Fruit fly (Drosophila melanogaster): ENCODE data around the gene rhea.

DNA sequence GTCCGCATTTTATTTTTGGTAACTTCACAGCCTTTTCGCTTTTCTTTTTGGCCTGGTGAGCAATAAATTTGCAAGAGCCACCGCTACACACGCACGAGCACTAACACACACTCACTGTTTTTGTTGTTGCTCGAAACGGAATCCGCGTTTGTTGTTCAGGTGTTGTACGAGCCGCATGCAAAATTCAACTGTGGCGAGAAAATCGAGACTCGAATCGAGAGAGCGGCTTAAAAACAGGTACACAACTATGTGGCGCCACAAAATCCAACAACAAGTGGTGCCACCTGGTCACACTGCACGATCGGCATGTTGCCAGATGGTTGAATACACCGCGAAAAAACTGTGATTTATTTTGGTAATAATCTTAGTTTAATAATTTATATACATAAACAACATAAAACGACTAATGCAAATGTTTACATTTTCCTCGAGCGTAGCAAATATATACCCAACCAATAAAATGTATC, 37.8 kb upstream of the rhea start, which contains the start of gene CG43163:
- TF ChIP-seq CG13204 (GFP tag; optimal IDR thresholded peaks at IDR 0.05) = no peak
- peak; percentile 48; the same call in 2 of the 3 replicates for TF ChIP-seq fd96Ca (GFP tag; IDR thresholded peaks at IDR 0.05)
- no peak for TF ChIP-seq Pif1A (GFP tag; optimal IDR thresholded peaks at IDR 0.05)
- peak; percentile 40 for TF ChIP-seq EcR (GFP tag; optimal IDR thresholded peaks at IDR 0.05)
- peak; percentile 56 for TF ChIP-seq Snoo (tag; optimal IDR thresholded peaks at IDR 0.05)
- peak; percentile 75 for TF ChIP-seq CG32121 (GFP tag; IDR thresholded peaks at IDR 0.05)

Measured in whole organism, pupa.